Worm (Caenorhabditis elegans) whole organism, L3 larva: ENCODE measurements around the gene C34D10.1.

Source experiments
- ama-1 ChIP-seq: fragments of 150-350 bp; optimal IDR thresholded peaks from 2 replicates; lab custom pipeline; 2018
- eor-1 ChIP-seq, 2 experiments: fragments of 150-350 bp; optimal IDR thresholded peaks; 2 replicates each; lab custom pipeline; 2014 to 2018; ENCODE audit warnings: missing biosample characterization in 2 of 2, missing genetic modification characterization in 2 of 2
- nhr-11 ChIP-seq: fragments of 150-350 bp; optimal IDR thresholded peaks from 2 replicates; lab custom pipeline; 2014; ENCODE audit warnings: missing biosample characterization, missing genetic modification characterization
- snpc-4 ChIP-seq: fragments of 150-350 bp; optimal IDR thresholded peaks from 2 replicates; lab custom pipeline; 2014; ENCODE audit warnings: missing biosample characterization, missing genetic modification characterization

DNA sequence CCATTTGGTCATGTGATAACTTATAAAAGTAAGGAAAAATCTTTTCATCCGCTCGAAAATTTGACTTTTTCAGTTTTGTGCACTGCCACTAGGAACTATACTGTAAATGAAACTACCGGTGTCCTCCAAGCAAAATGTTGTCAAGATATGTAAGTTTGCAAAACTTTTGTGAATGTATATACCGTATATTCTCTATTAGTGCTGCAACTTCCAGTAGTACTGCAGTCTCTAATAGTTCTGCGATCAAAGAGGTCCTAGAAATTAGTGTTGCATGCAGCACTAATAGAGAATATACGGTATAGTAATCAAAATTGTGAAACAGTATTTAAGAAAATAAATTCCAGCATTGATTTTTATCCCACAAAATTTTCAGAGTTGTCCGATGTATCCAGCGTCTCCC, 753 bp downstream of the C34D10.1 start:
- TF ChIP-seq ama-1 (lab: Kevin White, UChicago), result no peak
- no peak for TF ChIP-seq eor-1 (tag; optimal IDR thresholded peaks at IDR 0.05; lab: Kevin White, UChicago)
- no peak for TF ChIP-seq snpc-4 (tag; lab: Kevin White, UChicago)
- TF ChIP-seq nhr-11 (tag; lab: Kevin White, UChicago), result no peak
